Worm (Caenorhabditis elegans): ENCODE data around the gene srt-67.

- TF ChIP-seq ama-1 (optimal IDR thresholded peaks at IDR 0.05) (no peak), pes-1 (GFP tag; IDR thresholded peaks at IDR 0.05) (no peak), flt-1 (GFP tag; IDR thresholded peaks at IDR 0.05) (no peak), hmg-4 (GFP tag; optimal IDR thresholded peaks at IDR 0.05) (no peak), scrt-1 (GFP tag; IDR thresholded peaks at IDR 0.05) (no peak), ceh-36 (tag; optimal IDR thresholded peaks at IDR 0.05) (no peak), hnd-1 (tag; optimal IDR thresholded peaks at IDR 0.05) (no peak), tbx-11 (GFP tag; IDR thresholded peaks at IDR 0.05) (no peak), sea-1 (GFP tag; conservative IDR thresholded peaks at IDR 0.05) (no peak)
Measured at ce11 chrV:5257358-5257757, at the start of gene srt-67.
